Worm (Caenorhabditis elegans) whole organism, L4/young adult: ENCODE measurements around the gene srxa-4.

ENCODE experiments used
- W03F9.2 ChIP-seq: fragments of 150-350 bp; optimal IDR thresholded peaks from 2 replicates; lab custom pipeline; 2014; ENCODE audit warnings: missing biosample characterization, missing genetic modification characterization
- him-1 ChIP-seq: sonication (generic microtip); optimal IDR thresholded peaks from 2 replicates; lab custom pipeline; 2016; ENCODE audit warnings: missing genotype, missing genetic modification reagents, missing genetic modification characterization, missing compliant biosample characterization

DNA sequence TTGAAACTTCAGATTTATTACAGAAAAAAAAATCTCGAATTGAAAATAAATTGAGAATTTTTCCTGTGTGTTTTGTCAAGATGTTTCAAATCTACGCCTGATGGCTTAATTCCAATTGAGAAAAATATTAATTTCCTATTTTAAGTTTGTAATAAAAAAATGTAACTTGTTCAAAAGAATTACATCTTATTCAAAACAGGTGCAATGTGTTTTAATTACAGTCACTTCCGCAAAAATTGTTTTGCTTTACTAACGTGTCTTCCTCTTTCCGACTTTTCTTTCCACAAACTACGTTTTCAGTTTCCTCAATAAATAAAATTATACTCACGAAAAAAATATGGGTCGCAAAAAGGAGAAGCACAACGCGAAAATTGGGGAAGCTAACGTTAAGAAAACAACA, 17.7 kb downstream of the srxa-4 start, which contains the start of gene F25E5.16:
- TF ChIP-seq him-1 (tag; lab: Kevin White, UChicago) (no peak), W03F9.2 (tag; lab: Kevin White, UChicago) (no peak)
